Worm (Caenorhabditis elegans): Measurements from ENCODE around the gene lact-5.

DNA sequence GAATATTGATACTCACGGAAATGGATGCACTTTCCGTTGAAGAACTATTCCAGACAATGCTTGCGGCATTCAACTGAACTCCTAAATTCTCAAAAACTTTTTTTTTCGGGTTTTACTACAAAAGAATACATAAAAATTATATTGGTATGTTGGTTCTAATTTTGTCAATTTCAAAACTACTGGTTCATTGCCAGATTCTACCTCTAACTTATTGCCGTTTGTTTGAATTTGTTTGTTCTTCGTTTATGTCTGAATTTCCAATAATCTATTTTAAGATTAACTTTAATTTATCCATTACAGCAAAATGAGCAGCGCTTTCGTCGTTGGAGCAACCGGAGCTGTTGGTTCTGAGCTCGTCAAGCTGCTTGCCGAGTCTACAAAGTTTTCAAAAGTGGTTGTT is 24.5 kb downstream of the lact-5 start, which contains the start of gene C33F10.14:
- no peak for TF ChIP-seq ceh-31 (tag; optimal IDR thresholded peaks at IDR 0.05)
- no peak for TF ChIP-seq dmd-4 (tag; optimal IDR thresholded peaks at IDR 0.05; ENCODE audit: borderline replicate concordance)

All from whole organism, late embryonic.